Fruit fly (Drosophila melanogaster): ENCODE results near the gene CG32219.

Gene CG32219

dm6 chr3L:19902560-19903399 lies 48.2 kb downstream of the CG32219 start (continued):
- TF ChIP-seq scrt (GFP tag; optimal IDR thresholded peaks at IDR 0.05) (peak; percentile 91), CG7556 (GFP tag; optimal IDR thresholded peaks at IDR 0.05) (peak; percentile 93), ara (GFP tag; IDR thresholded peaks at IDR 0.05) (peak; percentile 89), CG3838 (GFP tag; optimal IDR thresholded peaks at IDR 0.05) (peak; percentile 90), stwl (tag; optimal IDR thresholded peaks at IDR 0.05) (peak; percentile 11), Sox102F (GFP tag; optimal IDR thresholded peaks at IDR 0.05) (peak; percentile 96), vfl (GFP tag; optimal IDR thresholded peaks at IDR 0.05) (peak; percentile 93), tio (GFP tag; optimal IDR thresholded peaks at IDR 0.05) (peak; percentile 90), chif (GFP tag; optimal IDR thresholded peaks at IDR 0.05) (peak; percentile 93 to 94), Vsx1 (GFP tag; optimal IDR thresholded peaks at IDR 0.05) (peak; percentile 87), CG12155 (GFP tag; optimal IDR thresholded peaks at IDR 0.05) (peak; percentile 95), grn (GFP tag; optimal IDR thresholded peaks at IDR 0.05) (peak; percentile 74), pnt (GFP tag; optimal IDR thresholded peaks at IDR 0.05) (peak; percentile 87), CG7745 (tag; optimal IDR thresholded peaks at IDR 0.05) (peak; percentile 58), nerfin-2 (GFP tag; IDR thresholded peaks at IDR 0.05; ENCODE audit: partially characterized antibody) (no peak), CG4730 (GFP tag; IDR thresholded peaks at IDR 0.05) (peak; percentile 92), dmrt99B (tag; optimal IDR thresholded peaks at IDR 0.05) (peak; percentile 96), trh (GFP tag; optimal IDR thresholded peaks at IDR 0.05) (peak; percentile 84), gce (GFP tag; IDR thresholded peaks at IDR 0.05) (peak; percentile 57; the same call in 1 of the 3 replicates), CG34224 (GFP tag; IDR thresholded peaks at IDR 0.05; ENCODE audit: partially characterized antibody) (no peak), br (optimal IDR thresholded peaks at IDR 0.05) (no peak), HLHmδ (GFP tag; optimal IDR thresholded peaks at IDR 0.05) (no peak), MBD-R2 (GFP tag; IDR thresholded peaks at IDR 0.05) (peak; percentile 96), NFAT (GFP tag; IDR thresholded peaks at IDR 0.05) (peak; percentile 92), croc (GFP tag; conservative IDR thresholded peaks at IDR 0.05) (peak; percentile 86), Hmr (GFP tag; optimal IDR thresholded peaks at IDR 0.05) (peak; percentile 95), Sin3A (optimal IDR thresholded peaks at IDR 0.05) (no peak), btn (GFP tag; optimal IDR thresholded peaks at IDR 0.05) (peak; percentile 93), Jarid2 (GFP tag; optimal IDR thresholded peaks at IDR 0.05) (peak; percentile 57), sqz (GFP tag; optimal IDR thresholded peaks at IDR 0.05) (peak; percentile 90), CG1832 (GFP tag; optimal IDR thresholded peaks at IDR 0.05) (no peak), dati (GFP tag; IDR thresholded peaks at IDR 0.05) (peak; percentile 67; the same call in 1 of the 2 replicates), repo (GFP tag; optimal IDR thresholded peaks at IDR 0.05) (peak; percentile 93), zfh2 (GFP tag; optimal IDR thresholded peaks at IDR 0.05) (peak; percentile 97), dm (GFP tag; optimal IDR thresholded peaks at IDR 0.05) (peak; percentile 90), Dp (GFP tag; optimal IDR thresholded peaks at IDR 0.05) (peak; percentile 0), bigmax (GFP tag; optimal IDR thresholded peaks at IDR 0.05) (peak; percentile 43), CG16815 (GFP tag; optimal IDR thresholded peaks at IDR 0.05) (peak; percentile 86), inv (GFP tag; IDR thresholded peaks at IDR 0.05; ENCODE audit: partially characterized antibody) (no peak), CG6683 (GFP tag; optimal IDR thresholded peaks at IDR 0.05) (peak; percentile 58), CG18011 (GFP tag; optimal IDR thresholded peaks at IDR 0.05) (peak; percentile 78), ewg (GFP tag; optimal IDR thresholded peaks at IDR 0.05) (peak; percentile 84), Fer3 (tag; optimal IDR thresholded peaks at IDR 0.05) (peak; percentile 95), CG7372 (GFP tag; IDR thresholded peaks at IDR 0.05) (peak; percentile 77), cad (GFP tag; optimal IDR thresholded peaks at IDR 0.05) (no peak), kah (GFP tag; optimal IDR thresholded peaks at IDR 0.05) (peak; percentile 75), kay (GFP tag; optimal IDR thresholded peaks at IDR 0.05) (peak; percentile 91), CG13287 (GFP tag; IDR thresholded peaks at IDR 0.05; ENCODE audit: partially characterized antibody) (no peak; the same call in 1 of the 2 replicates), CG10543 (GFP tag; optimal IDR thresholded peaks at IDR 0.05) (peak; percentile 60)

Measured in whole organism, embryonic.